Worm (Caenorhabditis elegans): ENCODE data around the gene frm-2.

The frm-2 gene

ce11 chrIII:5982026-5982425 is at the start of gene frm-2:
frm-2 (minus strand) TSS chrIII:5982126.
- TF ChIP-seq pha-4 (tag; optimal IDR thresholded peaks at IDR 0.05), result no peak
- no peak for TF ChIP-seq M03D4.4 (tag; optimal IDR thresholded peaks at IDR 0.05)
- no peak for TF ChIP-seq cnd-1 (tag; optimal IDR thresholded peaks at IDR 0.05)

- TF ChIP-seq ceh-43 (GFP tag; optimal IDR thresholded peaks at IDR 0.05) (no peak), lin-32 (GFP tag; optimal IDR thresholded peaks at IDR 0.05) (no peak), mab-5 (tag; optimal IDR thresholded peaks at IDR 0.05) (no peak), elt-3 (tag; optimal IDR thresholded peaks at IDR 0.05) (no peak), hlh-1 (tag; optimal IDR thresholded peaks at IDR 0.05) (no peak), unc-62 (GFP tag; optimal IDR thresholded peaks at IDR 0.05) (no peak), nhr-12 (tag; optimal IDR thresholded peaks at IDR 0.05) (no peak), mep-1 (tag; optimal IDR thresholded peaks at IDR 0.05) (no peak), snpc-4 (tag; optimal IDR thresholded peaks at IDR 0.05) (no peak), pha-4 (tag; optimal IDR thresholded peaks at IDR 0.05) (no peak), ztf-11 (tag; optimal IDR thresholded peaks at IDR 0.05) (no peak), sem-2 (GFP tag; optimal IDR thresholded peaks at IDR 0.05) (no peak), elt-1 (tag; optimal IDR thresholded peaks at IDR 0.05; ENCODE audit: borderline replicate concordance, insufficient read depth) (no peak)
Observed at ce11 chrIII:6030483-6030882, 48.6 kb upstream of the frm-2 start, which contains the start of gene ZK328.6. ZK328.6 (minus strand) TSS chrIII:6030583.

- no peak for TF ChIP-seq mls-2 (tag; optimal IDR thresholded peaks at IDR 0.05)
- TF ChIP-seq sem-2 (GFP tag; optimal IDR thresholded peaks at IDR 0.05), result no peak
- no peak for TF ChIP-seq unc-39 (tag; optimal IDR thresholded peaks at IDR 0.05)
- TF ChIP-seq ceh-39 (tag; optimal IDR thresholded peaks at IDR 0.05), result no peak
- TF ChIP-seq nhr-12 (tag; optimal IDR thresholded peaks at IDR 0.05), result no peak
- TF ChIP-seq ceh-43 (GFP tag; optimal IDR thresholded peaks at IDR 0.05), result no peak
- no peak for TF ChIP-seq nhr-2 (tag; optimal IDR thresholded peaks at IDR 0.05)
- TF ChIP-seq mab-5 (tag; optimal IDR thresholded peaks at IDR 0.05), result no peak
- TF ChIP-seq nhr-28 (tag; optimal IDR thresholded peaks at IDR 0.05), result no peak
- TF ChIP-seq flh-1 (GFP tag; optimal IDR thresholded peaks at IDR 0.05), result no peak
- no peak for TF ChIP-seq blmp-1 (tag; optimal IDR thresholded peaks at IDR 0.05)
- no peak for TF ChIP-seq ham-2 (GFP tag; optimal IDR thresholded peaks at IDR 0.05)
- TF ChIP-seq lin-32 (GFP tag; optimal IDR thresholded peaks at IDR 0.05), result no peak
- no peak for TF ChIP-seq ces-1 (GFP tag; optimal IDR thresholded peaks at IDR 0.05)
- no peak for TF ChIP-seq lsy-2 (tag; optimal IDR thresholded peaks at IDR 0.05)
Observed at ce11 chrIII:6028432-6028831, 46.5 kb upstream of the frm-2 start, which contains the start of gene tbx-7. tbx-7 (minus strand) TSS chrIII:6028532.

ce11 chrIII:6019512-6020209 is 37.7 kb upstream of the frm-2 start, which contains the start of the genes npp-10 and cyk-3:
npp-10 (minus strand) TSS chrIII:6019562.
cyk-3 (plus strand) TSS chrIII:6020159.
- TF ChIP-seq cnd-1 (tag; optimal IDR thresholded peaks at IDR 0.05) (no peak), mep-1 (tag; optimal IDR thresholded peaks at IDR 0.05) (peak; percentile 72), nhr-2 (tag; optimal IDR thresholded peaks at IDR 0.05) (peak; percentile 70), pha-4 (tag; optimal IDR thresholded peaks at IDR 0.05) (no peak), nhr-12 (tag; optimal IDR thresholded peaks at IDR 0.05) (no peak)

- TF ChIP-seq blmp-1 (tag; optimal IDR thresholded peaks at IDR 0.05) (no peak), ces-1 (GFP tag; optimal IDR thresholded peaks at IDR 0.05) (no peak), snpc-4 (tag; optimal IDR thresholded peaks at IDR 0.05) (no peak), elt-3 (tag; optimal IDR thresholded peaks at IDR 0.05) (no peak), cnd-1 (tag; optimal IDR thresholded peaks at IDR 0.05) (no peak), nhr-76 (tag; optimal IDR thresholded peaks at IDR 0.05) (no peak), tbx-8 (GFP tag; optimal IDR thresholded peaks at IDR 0.05) (no peak), zip-8 (tag; optimal IDR thresholded peaks at IDR 0.05) (no peak)
Observed at ce11 chrIII:6011310-6011709, 29.4 kb upstream of the frm-2 start.

- TF ChIP-seq elt-1 (tag; optimal IDR thresholded peaks at IDR 0.05; ENCODE audit: borderline replicate concordance, insufficient read depth) (no peak), ceh-39 (tag; optimal IDR thresholded peaks at IDR 0.05) (no peak), ztf-11 (tag; optimal IDR thresholded peaks at IDR 0.05) (no peak), lsy-2 (tag; optimal IDR thresholded peaks at IDR 0.05) (peak; percentile 92), nhr-28 (tag; optimal IDR thresholded peaks at IDR 0.05) (no peak), ces-1 (GFP tag; optimal IDR thresholded peaks at IDR 0.05) (no peak)
Observed at ce11 chrIII:6008989-6009610, 27.2 kb upstream of the frm-2 start, which contains the start of the genes gcna-1 and eftu-2. gcna-1 (minus strand) TSS chrIII:6009084. eftu-2 (plus strand) TSS chrIII:6009560.

All from whole organism, mixed stage, embryonic.